Fruit fly (Drosophila melanogaster): ENCODE data around the gene Wdr82.
A peak's percentile ranks its signal among the peaks of the same experiment; 100 is the strongest.

Gene Wdr82

DNA sequence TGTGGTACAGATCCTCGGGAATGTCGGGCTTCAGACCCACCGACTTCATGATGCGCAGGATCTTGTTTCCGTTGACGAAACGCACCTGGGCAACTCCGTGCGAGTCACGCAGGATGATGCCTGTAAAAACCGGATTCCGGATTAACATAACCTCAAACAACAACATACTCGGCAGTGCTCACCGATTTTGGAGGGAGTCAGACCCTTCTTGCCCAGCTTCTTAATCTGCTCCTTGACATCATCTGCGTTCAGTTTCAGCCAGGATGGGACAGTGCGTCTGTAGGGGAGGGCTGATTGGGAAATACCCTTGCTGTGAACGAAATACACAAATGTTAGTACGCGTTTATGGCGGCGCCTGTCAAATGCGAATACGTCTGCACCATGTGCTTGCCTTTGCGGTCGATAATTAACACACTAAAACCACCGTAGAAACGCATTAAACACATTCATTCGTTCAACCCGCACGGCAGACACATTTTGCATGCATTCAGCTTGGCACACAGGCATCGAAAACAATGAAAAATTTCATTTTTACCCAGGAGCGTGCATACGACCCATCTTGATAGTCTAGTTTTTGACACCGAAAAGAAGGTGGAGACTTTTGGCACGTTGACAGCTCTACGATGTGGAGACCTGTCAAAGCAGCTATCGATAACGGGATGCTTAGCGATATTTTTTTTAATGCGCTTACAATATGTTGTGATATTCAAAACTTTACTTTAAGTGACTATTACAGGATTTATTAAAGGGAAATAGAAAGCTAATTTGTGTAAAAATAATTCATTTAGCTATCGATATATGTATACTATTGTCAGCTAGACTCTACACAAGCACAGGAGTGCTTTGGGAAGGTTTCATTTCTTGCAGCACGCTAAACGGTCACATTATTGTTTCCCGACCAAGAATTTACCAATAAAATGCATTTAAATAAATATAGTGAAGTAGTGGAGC, 10.0 kb upstream of the Wdr82 start, which contains the start of the genes RpS13 and CSN8 (continued):
- TF ChIP-seq zen2 (GFP tag; IDR thresholded peaks at IDR 0.05; ENCODE audit: partially characterized antibody) (peak; percentile 87; the same call in 2 of the 3 replicates), CG13287 (GFP tag; IDR thresholded peaks at IDR 0.05; ENCODE audit: partially characterized antibody) (peak; percentile 96), CG30431 (GFP tag; optimal IDR thresholded peaks at IDR 0.05) (no peak), Hmx (GFP tag; optimal IDR thresholded peaks at IDR 0.05) (no peak), Hr51 (GFP tag; optimal IDR thresholded peaks at IDR 0.05) (peak in 1 of 2 experiments; percentile 6), CG7556 (GFP tag; optimal IDR thresholded peaks at IDR 0.05) (no peak), CkIIα-i1 (GFP tag; IDR thresholded peaks at IDR 0.05) (no peak), CG6765 (GFP tag; optimal IDR thresholded peaks at IDR 0.05) (peak; percentile 59), Dll (GFP tag; IDR thresholded peaks at IDR 0.05; ENCODE audit: partially characterized antibody) (peak; percentile 97), B-H2 (GFP tag; optimal IDR thresholded peaks at IDR 0.05) (peak; percentile 14), chm (GFP tag; IDR thresholded peaks at IDR 0.05) (0 out of 2 replicates have a peak, but pooled peaks have one; percentile 4), Neu2 (GFP tag; optimal IDR thresholded peaks at IDR 0.05; ENCODE audit: borderline replicate concordance) (no peak), onecut (GFP tag; IDR thresholded peaks at IDR 0.05) (no peak), Scr (GFP tag; IDR thresholded peaks at IDR 0.05; ENCODE audit: partially characterized antibody) (peak; percentile 98), CG17186 (GFP tag; optimal IDR thresholded peaks at IDR 0.05) (peak; percentile 65), hb (GFP tag; IDR thresholded peaks at IDR 0.05; ENCODE audit: partially characterized antibody) (peak; percentile 94), vvl (GFP tag; IDR thresholded peaks at IDR 0.05) (peak; percentile 13; the same call in 1 of the 2 replicates), Atf6 (GFP tag; IDR thresholded peaks at IDR 0.05) (peak; percentile 45; the same call in 1 of the 2 replicates), amos (GFP tag; IDR thresholded peaks at IDR 0.05; ENCODE audit: partially characterized antibody) (peak; percentile 93), bigmax (GFP tag; optimal IDR thresholded peaks at IDR 0.05) (peak; percentile 95), CG4854 (GFP tag; optimal IDR thresholded peaks at IDR 0.05) (no peak), ken (GFP tag; IDR thresholded peaks at IDR 0.05) (no peak), bsh (GFP tag; optimal IDR thresholded peaks at IDR 0.05) (peak in 1 of 2 experiments; percentile 7), CG17568 (GFP tag; optimal IDR thresholded peaks at IDR 0.05) (peak; percentile 33), CTCF (GFP tag; optimal IDR thresholded peaks at IDR 0.05) (peak; percentile 7), CG15601 (tag; optimal IDR thresholded peaks at IDR 0.05) (peak; percentile 31), CG7271 (tag; optimal IDR thresholded peaks at IDR 0.05) (peak; percentile 17), CG3281 (GFP tag; optimal IDR thresholded peaks at IDR 0.05) (peak; percentile 55), grn (GFP tag; optimal IDR thresholded peaks at IDR 0.05) (peak; percentile 26), repo (GFP tag; optimal IDR thresholded peaks at IDR 0.05) (no peak), HmgZ (tag; optimal IDR thresholded peaks at IDR 0.05) (peak; percentile 36), Ssrp (tag; optimal IDR thresholded peaks at IDR 0.05) (no peak), CG12659 (GFP tag; optimal IDR thresholded peaks at IDR 0.05) (peak; percentile 75), Fer3 (tag; optimal IDR thresholded peaks at IDR 0.05) (no peak), Meics (GFP tag; optimal IDR thresholded peaks at IDR 0.05) (peak; percentile 31), pros (GFP tag; optimal IDR thresholded peaks at IDR 0.05) (no peak), CG9797 (GFP tag; optimal IDR thresholded peaks at IDR 0.05) (peak; percentile 67), Sry-δ (GFP tag; optimal IDR thresholded peaks at IDR 0.05) (peak; percentile 88), CG4617 (GFP tag; optimal IDR thresholded peaks at IDR 0.05; ENCODE audit: borderline replicate concordance) (peak; percentile 56), CG17612 (GFP tag; IDR thresholded peaks at IDR 0.05) (no peak), HLH4C (GFP tag; IDR thresholded peaks at IDR 0.05; ENCODE audit: partially characterized antibody) (peak; percentile 92), nau (GFP tag; optimal IDR thresholded peaks at IDR 0.05) (peak; percentile 16), CG10462 (GFP tag; optimal IDR thresholded peaks at IDR 0.05) (no peak), ftz-f1 (GFP tag; optimal IDR thresholded peaks at IDR 0.05) (no peak), CG10959 (GFP tag; IDR thresholded peaks at IDR 0.05) (no peak), CG13894 (tag; optimal IDR thresholded peaks at IDR 0.05) (peak; percentile 47), abd-A (tag; optimal IDR thresholded peaks at IDR 0.05) (peak; percentile 35)

All from whole organism, embryonic.